Worm (Caenorhabditis elegans): Measurements from ENCODE around the gene nfx-1.

DNA sequence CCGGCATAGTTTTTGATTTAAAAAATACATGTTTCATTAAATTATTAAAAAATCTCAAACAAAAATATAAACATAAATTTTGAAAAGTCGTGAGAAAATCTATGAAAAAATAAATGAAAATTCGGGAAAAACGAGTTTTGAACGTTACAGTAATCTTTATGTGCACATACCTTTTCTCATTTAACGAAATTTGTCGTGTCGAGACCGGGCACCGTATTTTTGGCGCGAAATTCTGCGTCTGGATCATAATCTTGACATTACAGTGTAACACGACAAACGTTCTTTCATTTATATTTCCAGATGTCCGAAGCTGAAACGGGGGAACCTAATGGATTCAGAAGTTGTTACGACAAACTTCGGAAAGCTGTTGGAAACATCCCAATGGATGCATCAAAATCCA, 14.4 kb downstream of the nfx-1 start, which contains the start of gene C16A3.2:
- TF ChIP-seq fkh-10 (GFP tag; optimal IDR thresholded peaks at IDR 0.05): no peak
- no peak for TF ChIP-seq nhr-28 (tag; optimal IDR thresholded peaks at IDR 0.05)
- no peak for TF ChIP-seq vab-15 (tag; optimal IDR thresholded peaks at IDR 0.05)
- no peak for TF ChIP-seq lin-39 (tag; optimal IDR thresholded peaks at IDR 0.05)
- no peak for TF ChIP-seq fos-1 (tag; optimal IDR thresholded peaks at IDR 0.05)
- TF ChIP-seq nhr-47 (tag; optimal IDR thresholded peaks at IDR 0.05): no peak
- no peak for TF ChIP-seq xbp-1 (tag; optimal IDR thresholded peaks at IDR 0.05)
- no peak for TF ChIP-seq ama-1 (optimal IDR thresholded peaks at IDR 0.05)
- no peak for TF ChIP-seq unc-62 (GFP tag; optimal IDR thresholded peaks at IDR 0.05)
- no peak for TF ChIP-seq lin-13 (GFP tag; optimal IDR thresholded peaks at IDR 0.05)
- TF ChIP-seq pqm-1 (tag; optimal IDR thresholded peaks at IDR 0.05): no peak
- TF ChIP-seq pax-3 (tag; optimal IDR thresholded peaks at IDR 0.05): no peak
- TF ChIP-seq C04F5.9 (tag; optimal IDR thresholded peaks at IDR 0.05): no peak
